Worm (Caenorhabditis elegans) whole organism, late embryonic: ENCODE results near the gene pot-2.

Source experiments
- C08G9.2 ChIP-seq: sonication (generic microtip); optimal IDR thresholded peaks from 2 replicates; lab custom pipeline; 2016; ENCODE audit warnings: mild to moderate bottlenecking, missing genetic modification characterization, moderate library complexity, missing compliant biosample characterization
- C38D4.7 ChIP-seq: fragments of 200-800 bp; sonication (Bioruptor generic); optimal IDR thresholded peaks from 2 replicates; lab custom pipeline; 2018; ENCODE audit warnings: mild to moderate bottlenecking, missing genetic modification characterization, moderate library complexity, missing compliant biosample characterization
- F13H6.1 ChIP-seq: sonication (generic microtip); optimal IDR thresholded peaks from 2 replicates; lab custom pipeline; 2016; ENCODE audit warnings: missing genetic modification characterization, missing compliant biosample characterization
- K09A11.1 ChIP-seq: sonication (generic microtip); optimal IDR thresholded peaks from 2 replicates; lab custom pipeline; 2017; ENCODE audit warnings: antibody characterized with exemption, mild to moderate bottlenecking, missing genetic modification characterization, missing compliant biosample characterization; ENCODE audit not compliant: insufficient read depth
- Y22D7AL.16 ChIP-seq: sonication (generic microtip); optimal IDR thresholded peaks from 2 replicates; lab custom pipeline; 2016; ENCODE audit warnings: missing genetic modification characterization, missing compliant biosample characterization
- ama-1 ChIP-seq: fragments of 150-350 bp; optimal IDR thresholded peaks from 2 replicates; lab custom pipeline; 2014
- ceh-14 ChIP-seq: sonication (generic microtip); optimal IDR thresholded peaks from 2 replicates; lab custom pipeline; 2016; ENCODE audit warnings: missing genotype, missing genetic modification characterization, missing compliant biosample characterization
- ceh-18 ChIP-seq: sonication (generic microtip); optimal IDR thresholded peaks from 2 replicates; lab custom pipeline; 2016; ENCODE audit warnings: missing genetic modification characterization, missing compliant biosample characterization
- ceh-19 ChIP-seq: fragments of 200-800 bp; sonication (Bioruptor generic); optimal IDR thresholded peaks from 2 replicates; lab custom pipeline; 2018; ENCODE audit warnings: mild to moderate bottlenecking, missing genetic modification characterization, missing compliant biosample characterization
- ceh-2 ChIP-seq: sonication (generic microtip); optimal IDR thresholded peaks from 2 replicates; lab custom pipeline; 2016; ENCODE audit warnings: missing genotype, missing genetic modification characterization, missing compliant biosample characterization
- ceh-22 ChIP-seq: sonication (generic microtip); optimal IDR thresholded peaks from 2 replicates; lab custom pipeline; 2017; ENCODE audit warnings: missing biosample characterization, missing genetic modification characterization
- ceh-30 ChIP-seq: fragments of 150-350 bp; optimal IDR thresholded peaks from 2 replicates; lab custom pipeline; 2014; ENCODE audit warnings: missing biosample characterization, missing genetic modification characterization
- ceh-31 ChIP-seq: sonication (generic microtip); optimal IDR thresholded peaks from 2 replicates; lab custom pipeline; 2016; ENCODE audit warnings: missing genetic modification characterization, missing compliant biosample characterization
- ceh-34 ChIP-seq: sonication (generic microtip); optimal IDR thresholded peaks from 2 replicates; lab custom pipeline; 2016; ENCODE audit warnings: mild to moderate bottlenecking, missing genetic modification characterization, missing compliant biosample characterization
- ceh-45 ChIP-seq: fragments of 200-800 bp; sonication (Bioruptor generic); IDR thresholded peaks from 2 replicates; pipeline ENCODE4 v1.3.6; 2022; ENCODE audit warnings: missing genetic modification reagents, missing genetic modification characterization, missing compliant biosample characterization
- ceh-48 ChIP-seq: sonication (generic microtip); optimal IDR thresholded peaks from 2 replicates; lab custom pipeline; 2016; ENCODE audit warnings: missing genetic modification characterization, inconsistent platforms, missing compliant biosample characterization
- ceh-6 ChIP-seq: fragments of 200-800 bp; sonication (Bioruptor generic); optimal IDR thresholded peaks from 2 replicates; lab custom pipeline; 2018; ENCODE audit warnings: mild to moderate bottlenecking, missing genetic modification characterization, missing compliant biosample characterization
- ceh-9 ChIP-seq: sonication (generic microtip); optimal IDR thresholded peaks from 2 replicates; lab custom pipeline; 2016; ENCODE audit warnings: mild to moderate bottlenecking, missing genetic modification characterization, inconsistent platforms, missing compliant biosample characterization
- che-1 ChIP-seq: sonication (generic microtip); optimal IDR thresholded peaks from 2 replicates; lab custom pipeline; 2016; ENCODE audit warnings: mild to moderate bottlenecking, missing genetic modification characterization, missing compliant biosample characterization
- dve-1 ChIP-seq: sonication (generic microtip); optimal IDR thresholded peaks from 2 replicates; lab custom pipeline; 2017; ENCODE audit warnings: antibody characterized with exemption, mild to moderate bottlenecking, missing genetic modification characterization, missing compliant biosample characterization
- elt-2 ChIP-seq: sonication (generic microtip); optimal IDR thresholded peaks from 2 replicates; lab custom pipeline; 2016; ENCODE audit warnings: missing genetic modification reagents, missing genetic modification characterization, missing compliant biosample characterization
- elt-4 ChIP-seq: sonication (generic microtip); optimal IDR thresholded peaks from 2 replicates; lab custom pipeline; 2016; ENCODE audit warnings: missing genetic modification characterization, missing compliant biosample characterization
- eyg-1 ChIP-seq: sonication (generic microtip); optimal IDR thresholded peaks from 2 replicates; lab custom pipeline; 2016; ENCODE audit warnings: missing genotype, missing genetic modification characterization, missing compliant biosample characterization
- gmeb-2 ChIP-seq: sonication (generic microtip); optimal IDR thresholded peaks from 2 replicates; lab custom pipeline; 2016; ENCODE audit warnings: missing genetic modification characterization, inconsistent platforms, missing compliant biosample characterization
- hlh-13 ChIP-seq: fragments of 200-800 bp; sonication (Bioruptor generic); optimal IDR thresholded peaks from 2 replicates; lab custom pipeline; 2018; ENCODE audit warnings: mild to moderate bottlenecking, missing genetic modification characterization, missing compliant biosample characterization
- hlh-6 ChIP-seq: sonication (generic microtip); optimal IDR thresholded peaks from 2 replicates; lab custom pipeline; 2016; ENCODE audit warnings: missing genotype, missing genetic modification characterization, missing compliant biosample characterization
- lin-11 ChIP-seq: fragments of 200-800 bp; sonication (Bioruptor generic); optimal IDR thresholded peaks from 2 replicates; lab custom pipeline; 2018; ENCODE audit warnings: mild to moderate bottlenecking, missing genetic modification characterization, missing compliant biosample characterization
- madf-2 ChIP-seq: sonication (generic microtip); optimal IDR thresholded peaks from 2 replicates; lab custom pipeline; 2017; ENCODE audit warnings: missing genetic modification characterization, missing compliant biosample characterization
- nhr-11 ChIP-seq: fragments of 150-350 bp; optimal IDR thresholded peaks from 2 replicates; lab custom pipeline; 2014; ENCODE audit warnings: missing biosample characterization, missing genetic modification characterization
- odd-2 ChIP-seq: sonication (generic microtip); optimal IDR thresholded peaks from 2 replicates; lab custom pipeline; 2017; ENCODE audit warnings: antibody characterized with exemption, mild to moderate bottlenecking, missing genetic modification characterization, missing compliant biosample characterization
- pag-3 ChIP-seq: sonication (generic microtip); optimal IDR thresholded peaks from 2 replicates; lab custom pipeline; 2016; ENCODE audit warnings: missing compliant biosample characterization, missing genetic modification characterization, borderline replicate concordance
- pat-9 ChIP-seq: fragments of 200-800 bp; sonication (Bioruptor generic); optimal IDR thresholded peaks from 2 replicates; lab custom pipeline; 2018; ENCODE audit warnings: mild to moderate bottlenecking, missing genetic modification characterization, moderate library complexity, missing compliant biosample characterization
- pha-4 ChIP-seq: fragments of 150-350 bp; optimal IDR thresholded peaks from 2 replicates; lab custom pipeline; 2018; ENCODE audit warnings: missing biosample characterization, missing genetic modification reagents, missing genetic modification characterization
- rnt-1 ChIP-seq: sonication (generic microtip); optimal IDR thresholded peaks from 2 replicates; lab custom pipeline; 2016; ENCODE audit warnings: missing genetic modification characterization, missing compliant biosample characterization
- syd-9 ChIP-seq: sonication (generic microtip); optimal IDR thresholded peaks from 2 replicates; lab custom pipeline; 2016; ENCODE audit warnings: mild to moderate bottlenecking, missing genetic modification characterization, moderate library complexity, missing compliant biosample characterization
- tbx-2 ChIP-seq: sonication (generic microtip); optimal IDR thresholded peaks from 2 replicates; lab custom pipeline; 2016; ENCODE audit warnings: missing genetic modification characterization, missing compliant biosample characterization
- tbx-7 ChIP-seq: sonication (generic microtip); optimal IDR thresholded peaks from 2 replicates; lab custom pipeline; 2016; ENCODE audit warnings: missing genotype, missing genetic modification characterization, missing compliant biosample characterization
- ttx-3 ChIP-seq: sonication (generic microtip); optimal IDR thresholded peaks from 2 replicates; lab custom pipeline; 2016; ENCODE audit warnings: missing genetic modification reagents, missing genetic modification characterization, missing compliant biosample characterization
- unc-3 ChIP-seq, 2 experiments: fragments of 200-800 bp in 1 of 2; sonication (Bioruptor generic) in 1 of 2; sonication (generic microtip) in 1 of 2; conservative IDR thresholded peaks in 1 of 2; optimal IDR thresholded peaks in 1 of 2; 2 replicates each; pipeline versions ENCODE4 v1.3.6 to Lab custom; 2016 to 2022; ENCODE audit warnings: missing compliant biosample characterization in 2 of 2, missing genetic modification characterization in 2 of 2, missing genetic modification reagents in 1 of 2
- unc-86 ChIP-seq: sonication (generic microtip); optimal IDR thresholded peaks from 2 replicates; lab custom pipeline; 2016; ENCODE audit warnings: missing genetic modification characterization, missing compliant biosample characterization
- zip-5 ChIP-seq: sonication (generic microtip); optimal IDR thresholded peaks from 2 replicates; lab custom pipeline; 2016; ENCODE audit warnings: missing genetic modification characterization, missing compliant biosample characterization
- ztf-16 ChIP-seq: sonication (generic microtip); optimal IDR thresholded peaks from 2 replicates; lab custom pipeline; 2017; ENCODE audit warnings: missing genetic modification characterization, missing compliant biosample characterization

pot-2 gene

DNA sequence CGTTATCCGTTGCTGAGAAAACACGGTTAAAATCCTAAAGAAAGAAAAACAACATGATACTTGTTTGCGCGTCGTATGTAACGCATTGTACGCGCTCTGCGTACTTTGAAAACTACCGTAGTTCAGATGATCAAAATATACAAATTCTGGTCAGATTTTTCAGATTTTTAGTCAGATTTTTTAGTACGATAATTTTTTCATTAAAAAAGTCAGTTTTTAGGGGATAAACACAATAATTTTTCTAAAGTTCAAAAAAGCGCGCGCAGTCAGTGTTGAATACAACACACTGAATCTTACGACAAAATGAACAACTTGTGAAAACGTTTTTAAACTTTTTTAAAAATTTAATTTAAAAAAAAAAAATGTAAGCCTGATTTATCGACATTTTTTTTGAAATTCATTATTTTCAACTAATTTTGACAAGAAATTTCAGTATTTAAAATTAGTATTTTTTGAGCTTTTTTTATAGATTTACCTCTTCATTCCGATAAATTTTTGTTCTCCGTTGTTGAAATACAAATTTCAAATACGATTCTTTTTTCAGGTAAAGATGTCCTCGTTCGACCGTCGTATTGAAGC is at the start of gene pot-2:
Gene pot-2 (plus strand): TSS at position 529 of the 579 bp plus-strand sequence.
- no peak for TF ChIP-seq pag-3
- no peak for TF ChIP-seq lin-11 (tag; lab: Kevin White, UChicago)
- TF ChIP-seq unc-3 (GFP tag; conservative IDR thresholded peaks at IDR 0.05; lab: Robert Waterston, UW) = no peak
- no peak for TF ChIP-seq unc-3 (tag; optimal IDR thresholded peaks at IDR 0.05; lab: Kevin White, UChicago)
- no peak for TF ChIP-seq ceh-18
- no peak for TF ChIP-seq pat-9 (tag; lab: Kevin White, UChicago)
- TF ChIP-seq nhr-11 (tag; lab: Kevin White, UChicago) = no peak
- TF ChIP-seq ceh-2 = no peak
- TF ChIP-seq gmeb-2 = no peak
- no peak for TF ChIP-seq ceh-14
- TF ChIP-seq dve-1 = no peak
- no peak for TF ChIP-seq tbx-7 (tag; lab: Kevin White, UChicago)
- no peak for TF ChIP-seq ama-1 (lab: Kevin White, UChicago)
- no peak for TF ChIP-seq ceh-34 (tag; lab: Kevin White, UChicago)
- TF ChIP-seq ceh-19 (GFP tag; lab: Kevin White, UChicago) = no peak
- no peak for TF ChIP-seq madf-2 (tag; lab: Kevin White, UChicago)
- no peak for TF ChIP-seq ttx-3 (tag; lab: Kevin White, UChicago)
- TF ChIP-seq ceh-30 (tag; lab: Kevin White, UChicago) = no peak
- TF ChIP-seq ceh-9 (tag; lab: Kevin White, UChicago) = no peak
- no peak for TF ChIP-seq ceh-48 (tag; lab: Kevin White, UChicago)
- TF ChIP-seq elt-4 = no peak

DNA sequence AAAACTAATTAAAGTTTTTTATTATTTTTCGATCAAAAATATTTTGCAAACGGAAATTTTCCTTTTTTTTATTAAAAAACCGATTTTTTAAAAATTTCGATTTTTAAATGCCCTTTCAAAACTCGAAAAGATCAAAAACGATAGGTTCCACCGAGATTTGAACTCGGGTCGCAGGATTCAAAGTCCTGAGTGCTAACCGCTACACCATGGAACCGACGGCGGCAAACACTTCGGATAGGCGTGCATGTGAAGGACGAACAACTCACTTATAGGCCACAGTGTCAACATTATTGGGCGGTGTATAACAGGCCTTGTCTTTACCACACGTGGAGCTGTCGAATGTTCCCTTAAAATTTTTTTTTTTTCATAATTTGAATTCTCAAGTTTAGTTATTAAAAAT is 49.3 kb upstream of the pot-2 start:
- TF ChIP-seq che-1 (tag; lab: Kevin White, UChicago) (peak; percentile 25), C08G9.2 (tag; lab: Kevin White, UChicago) (no peak), C38D4.7 (GFP tag; lab: Kevin White, UChicago) (peak; percentile 6), K09A11.1 (tag; lab: Kevin White, UChicago) (peak; percentile 24)

DNA sequence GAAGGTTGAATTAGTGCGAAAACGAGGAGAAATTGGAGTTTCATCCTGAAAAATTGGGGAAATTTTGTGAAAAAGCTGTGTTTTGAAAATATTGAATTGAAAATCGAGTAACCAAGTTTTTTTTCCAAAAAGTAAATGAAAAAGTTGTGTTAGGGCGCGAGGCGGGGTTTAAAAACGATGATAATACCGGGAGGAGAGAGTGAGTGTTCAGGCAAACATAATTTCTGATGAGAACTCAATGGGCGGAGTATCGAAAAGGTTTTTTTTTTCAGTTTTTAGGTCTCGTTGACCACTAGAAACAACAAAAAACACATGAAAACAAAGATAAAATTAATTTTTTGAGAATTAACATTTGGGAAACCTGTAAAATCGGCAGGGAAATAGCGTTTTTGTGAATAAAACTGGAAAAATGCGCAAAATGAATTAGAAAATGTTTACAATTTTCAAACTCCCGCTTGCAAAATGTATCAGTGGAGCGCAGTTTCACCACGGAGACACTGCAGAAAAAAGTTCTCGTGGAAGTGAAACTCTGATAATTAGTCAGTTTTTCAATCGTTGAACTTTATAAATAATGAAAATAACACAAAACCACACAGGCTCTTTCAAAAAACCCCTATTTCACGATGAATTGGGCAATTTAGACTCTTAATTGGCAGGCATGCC is 44.3 kb upstream of the pot-2 start, which contains the start of gene C13B4.1:
Gene C13B4.1 (minus strand): TSS at position 51 of the 663 bp plus-strand sequence.
- TF ChIP-seq zip-5 (tag; lab: Kevin White, UChicago) (peak; percentile 9), ceh-31 (tag; lab: Kevin White, UChicago) (peak; percentile 16), tbx-2 (tag; lab: Kevin White, UChicago) (peak; percentile 38), hlh-6 (tag; lab: Kevin White, UChicago) (no peak), C08G9.2 (tag; lab: Kevin White, UChicago) (peak; percentile 27)

DNA sequence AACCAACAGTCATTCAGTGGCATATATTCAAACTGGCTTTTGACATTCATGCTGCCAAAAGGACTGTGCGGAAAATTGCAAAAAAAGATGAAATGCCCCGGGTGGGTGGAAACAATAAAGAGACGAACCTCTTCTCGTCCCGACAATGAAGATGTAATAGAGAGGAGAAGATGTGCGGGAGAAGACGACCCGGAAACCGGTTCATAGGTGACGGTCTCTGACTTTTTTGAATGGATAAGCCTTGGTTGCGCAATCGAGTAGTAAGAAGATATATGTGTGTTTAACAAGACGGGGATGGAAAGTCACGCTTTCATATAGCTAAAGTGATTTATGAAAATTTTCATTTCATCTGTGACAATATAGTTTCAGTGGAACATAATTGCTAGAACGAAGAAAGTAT is 43.2 kb upstream of the pot-2 start:
- no peak for TF ChIP-seq ceh-22 (tag; lab: Kevin White, UChicago)
- TF ChIP-seq, all 69 proteins: peak for 0

DNA sequence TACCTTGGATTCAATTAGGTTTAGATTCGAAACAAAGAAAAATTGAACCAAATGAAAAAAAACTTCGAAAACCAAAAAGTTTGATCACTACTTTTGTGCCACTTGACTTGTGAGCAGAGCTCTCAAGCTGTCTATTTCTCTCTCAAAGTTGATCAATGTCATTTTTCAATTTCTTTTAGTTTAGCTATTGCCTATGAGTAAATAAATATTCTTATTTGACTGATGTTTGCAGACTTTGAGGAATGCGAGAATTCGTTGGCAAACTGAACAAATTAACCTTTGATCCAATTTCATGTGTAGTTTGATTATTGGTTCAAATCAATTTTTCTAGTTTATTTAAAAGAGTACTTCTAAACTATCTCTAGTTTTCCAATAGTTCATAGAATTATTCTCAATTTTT is 40.2 kb upstream of the pot-2 start:
- no peak for TF ChIP-seq Y22D7AL.16 (tag; lab: Kevin White, UChicago)
- no peak for TF ChIP-seq pha-4 (tag; lab: Kevin White, UChicago)
- TF ChIP-seq ztf-16 (tag; lab: Kevin White, UChicago) = no peak
- no peak for TF ChIP-seq F13H6.1 (tag; lab: Kevin White, UChicago)
- TF ChIP-seq ceh-48 (tag; lab: Kevin White, UChicago) = no peak
- TF ChIP-seq odd-2 = no peak
- TF ChIP-seq elt-2 (tag; lab: Kevin White, UChicago) = no peak
- TF ChIP-seq ceh-6 (GFP tag; lab: Kevin White, UChicago) = no peak
- no peak for TF ChIP-seq ceh-45 (GFP tag; lab: Robert Waterston, UW)
- TF ChIP-seq syd-9 = no peak
- TF ChIP-seq hlh-13 = no peak
- TF ChIP-seq unc-86 (tag; lab: Kevin White, UChicago) = no peak
- no peak for TF ChIP-seq hlh-6 (tag; lab: Kevin White, UChicago)
- no peak for TF ChIP-seq ceh-2
- TF ChIP-seq rnt-1 (tag; lab: Kevin White, UChicago) = no peak
- TF ChIP-seq eyg-1 = no peak
